Fruit fly (Drosophila melanogaster) whole organism, embryonic: ENCODE measurements around the gene Tbcd.

ENCODE experiments used
- BtbVII ChIP-seq: fragments of 200-800 bp; sonication (Bioruptor generic); optimal IDR thresholded peaks from 3 replicates; lab custom pipeline; 2017; ENCODE audit warnings: missing biosample characterization, mild to moderate bottlenecking, missing genetic modification characterization
- CG1024 ChIP-seq: fragments of 200-800 bp; sonication (Bioruptor generic); IDR thresholded peaks from 2 replicates; pipeline ENCODE4 v1.3.6; 2022; ENCODE audit warnings: missing biosample characterization, missing genetic modification characterization
- CG10543 ChIP-seq: fragments of 200-800 bp; sonication (Bioruptor generic); optimal IDR thresholded peaks from 3 replicates; lab custom pipeline; 2017; ENCODE audit warnings: missing biosample characterization, mild to moderate bottlenecking, missing genetic modification characterization, moderate library complexity
- CG12659 ChIP-seq: fragments of 200-800 bp; sonication (Bioruptor generic); optimal IDR thresholded peaks from 3 replicates; lab custom pipeline; 2017; ENCODE audit warnings: mild to moderate bottlenecking, missing biosample characterization, missing genetic modification reagents, missing genetic modification characterization
- CG14441 ChIP-seq: fragments of 200-800 bp; sonication (Bioruptor generic); IDR thresholded peaks from 2 replicates; pipeline ENCODE4 v1.3.6; 2022; ENCODE audit warnings: missing biosample characterization, missing genetic modification characterization
- CG14965 ChIP-seq: fragments of 200-800 bp; sonication (Bioruptor generic); optimal IDR thresholded peaks from 2 replicates; lab custom pipeline; 2016; ENCODE audit warnings: missing biosample characterization, missing genetic modification characterization, borderline replicate concordance
- CG15601 ChIP-seq: fragments of 200-800 bp; sonication (Bioruptor generic); optimal IDR thresholded peaks from 3 replicates; lab custom pipeline; 2019; ENCODE audit warnings: missing biosample characterization, mild to moderate bottlenecking, missing genetic modification characterization, moderate library complexity
- CG16813 ChIP-seq: fragments of 200-800 bp; sonication (Bioruptor generic); IDR thresholded peaks from 3 replicates; pipeline ENCODE4 v1.3.6; 2022; ENCODE audit warnings: missing biosample characterization, missing genetic modification characterization; ENCODE audit not compliant: partially characterized antibody
- CG17186 ChIP-seq: fragments of 200-800 bp; sonication (Bioruptor generic); optimal IDR thresholded peaks from 3 replicates; lab custom pipeline; 2017; ENCODE audit warnings: missing biosample characterization, missing genetic modification reagents, missing genetic modification characterization
- CG18262 ChIP-seq: fragments of 200-800 bp; optimal IDR thresholded peaks from 3 replicates; lab custom pipeline; 2019; ENCODE audit warnings: missing biosample characterization, mild to moderate bottlenecking, missing genetic modification characterization, moderate library complexity
- CG2712 ChIP-seq: fragments of 200-800 bp; optimal IDR thresholded peaks from 3 replicates; lab custom pipeline; 2019; ENCODE audit warnings: missing biosample characterization, mild to moderate bottlenecking, missing genetic modification characterization, moderate library complexity
- CG2889 ChIP-seq: fragments of 200-800 bp; sonication (Bioruptor generic); IDR thresholded peaks from 3 replicates; pipeline ENCODE4 v1.3.6; 2022; ENCODE audit warnings: missing biosample characterization, missing genetic modification characterization
- CG34376 ChIP-seq: fragments of 200-800 bp; sonication (Bioruptor generic); optimal IDR thresholded peaks from 2 replicates; lab custom pipeline; 2018; ENCODE audit warnings: missing biosample characterization, mild to moderate bottlenecking, missing genetic modification characterization
- CG42726 ChIP-seq: fragments of 200-800 bp; sonication (Bioruptor generic); IDR thresholded peaks from 2 replicates; pipeline ENCODE4 v1.3.6; 2022; ENCODE audit warnings: missing biosample characterization, missing genetic modification characterization; ENCODE audit not compliant: partially characterized antibody
- CG4360 ChIP-seq: fragments of 200-800 bp; sonication (Bioruptor generic); IDR thresholded peaks from 2 replicates; pipeline ENCODE4 v1.3.6; 2022; ENCODE audit warnings: missing biosample characterization, missing genetic modification characterization
- CG4617 ChIP-seq: fragments of 200-800 bp; sonication (Bioruptor generic); optimal IDR thresholded peaks from 3 replicates; lab custom pipeline; 2016; ENCODE audit warnings: missing biosample characterization, missing genetic modification characterization, borderline replicate concordance
- CG4820 ChIP-seq: fragments of 200-800 bp; sonication (Bioruptor generic); optimal IDR thresholded peaks from 3 replicates; lab custom pipeline; 2016; ENCODE audit warnings: missing biosample characterization, missing genetic modification characterization
- CG7271 ChIP-seq: fragments of 200-800 bp; sonication (Bioruptor generic); optimal IDR thresholded peaks from 2 replicates; lab custom pipeline; 2018; ENCODE audit warnings: missing biosample characterization, mild to moderate bottlenecking, missing genetic modification characterization, moderate library complexity
- CG8359 ChIP-seq: fragments of 200-800 bp; sonication (Bioruptor generic); optimal IDR thresholded peaks from 2 replicates; lab custom pipeline; 2017; ENCODE audit warnings: missing biosample characterization, mild to moderate bottlenecking, missing genetic modification characterization, borderline replicate concordance
- CG8765 ChIP-seq: fragments of 200-800 bp; sonication (Bioruptor generic); IDR thresholded peaks from 2 replicates; pipeline ENCODE4 v1.3.6; 2022; ENCODE audit warnings: missing biosample characterization, missing genetic modification characterization
- D ChIP-seq, 2 experiments: fragments of 200-800 bp in 1 of 2; fragments of >200 bp in 1 of 2; sonication (Bioruptor generic) in 1 of 2; optimal IDR thresholded peaks; 2 replicates in 1 of 2; 3 replicates in 1 of 2; lab custom pipeline; 2017; ENCODE audit warnings: mild to moderate bottlenecking in 1 of 2, missing biosample characterization in 1 of 2, missing genetic modification characterization in 1 of 2, missing genetic modification reagents in 1 of 2
- Dek ChIP-seq: fragments of 200-800 bp; sonication (Bioruptor generic); optimal IDR thresholded peaks from 3 replicates; lab custom pipeline; 2019; ENCODE audit warnings: missing biosample characterization, mild to moderate bottlenecking, missing genetic modification characterization, moderate library complexity
- Dref ChIP-seq: fragments of 200-800 bp; sonication (Bioruptor generic); IDR thresholded peaks from 2 replicates; pipeline ENCODE4 v1.3.6; 2022; ENCODE audit warnings: missing biosample characterization, missing genetic modification characterization
- Ets97D ChIP-seq: fragments of 200-800 bp; sonication (Bioruptor generic); optimal IDR thresholded peaks from 3 replicates; lab custom pipeline; 2016; ENCODE audit warnings: missing biosample characterization, missing genetic modification characterization
- HLH3B ChIP-seq: fragments of 200-800 bp; sonication (Bioruptor generic); IDR thresholded peaks from 2 replicates; pipeline ENCODE4 v1.3.6; 2022; ENCODE audit warnings: missing biosample characterization, missing genetic modification characterization
- Hmx ChIP-seq: fragments of 200-800 bp; sonication (Bioruptor generic); optimal IDR thresholded peaks from 2 replicates; lab custom pipeline; 2016; ENCODE audit warnings: missing biosample characterization, missing genetic modification characterization
- Hr3 ChIP-seq: fragments of 200-800 bp; sonication (Bioruptor generic); optimal IDR thresholded peaks from 3 replicates; lab custom pipeline; 2016; ENCODE audit warnings: missing biosample characterization, missing genetic modification characterization
- Jarid2 ChIP-seq: fragments of 200-800 bp; sonication (Bioruptor generic); optimal IDR thresholded peaks from 3 replicates; lab custom pipeline; 2017; ENCODE audit warnings: mild to moderate bottlenecking, missing biosample characterization, missing genetic modification reagents, missing genetic modification characterization
- Max ChIP-seq: fragments of 200-800 bp; sonication (Bioruptor generic); optimal IDR thresholded peaks from 2 replicates; lab custom pipeline; 2016; ENCODE audit warnings: missing biosample characterization, mild to moderate bottlenecking, missing genetic modification characterization
- Meics ChIP-seq: fragments of 200-800 bp; sonication (Bioruptor generic); optimal IDR thresholded peaks from 2 replicates; lab custom pipeline; 2017; ENCODE audit warnings: missing biosample characterization, mild to moderate bottlenecking, missing genetic modification characterization
- Mes4 ChIP-seq: fragments of 200-800 bp; sonication (Bioruptor generic); optimal IDR thresholded peaks from 2 replicates; lab custom pipeline; 2016; ENCODE audit warnings: missing biosample characterization, missing genetic modification characterization
- ab ChIP-seq: fragments of 200-800 bp; sonication (Bioruptor generic); optimal IDR thresholded peaks from 2 replicates; lab custom pipeline; 2016; ENCODE audit warnings: missing biosample characterization, missing genetic modification characterization
- al ChIP-seq: fragments of 200-800 bp; sonication (Bioruptor generic); IDR thresholded peaks from 2 replicates; pipeline ENCODE4 v1.3.6; 2022; ENCODE audit warnings: missing biosample characterization, missing genetic modification characterization
- az2 ChIP-seq: fragments of 200-800 bp; sonication (Bioruptor generic); optimal IDR thresholded peaks from 3 replicates; lab custom pipeline; 2016; ENCODE audit warnings: missing biosample characterization, missing genetic modification characterization
- btn ChIP-seq: fragments of 200-800 bp; sonication (Bioruptor generic); optimal IDR thresholded peaks from 2 replicates; lab custom pipeline; 2016; ENCODE audit warnings: missing biosample characterization, missing genetic modification characterization
- chm ChIP-seq: fragments of 200-800 bp; sonication (Bioruptor generic); IDR thresholded peaks from 2 replicates; pipeline ENCODE4 v1.3.6; 2022; ENCODE audit warnings: missing biosample characterization, missing genetic modification characterization
- crol ChIP-seq: fragments of 200-800 bp; sonication (Bioruptor generic); IDR thresholded peaks from 2 replicates; pipeline ENCODE4 v1.3.6; 2022; ENCODE audit warnings: missing biosample characterization, missing genetic modification characterization
- fru ChIP-seq: fragments of >200 bp; optimal IDR thresholded peaks from 2 replicates; lab custom pipeline; 2017
- knrl ChIP-seq: fragments of 200-800 bp; sonication (Bioruptor generic); IDR thresholded peaks from 3 replicates; pipeline ENCODE4 v1.3.6; 2022; ENCODE audit warnings: missing biosample characterization, missing genetic modification characterization; ENCODE audit not compliant: partially characterized antibody
- lab ChIP-seq: fragments of 200-800 bp; sonication (Bioruptor generic); optimal IDR thresholded peaks from 3 replicates; lab custom pipeline; 2017; ENCODE audit warnings: missing biosample characterization, missing genetic modification characterization, mild to moderate bottlenecking, moderate library complexity, missing genetic modification reagents
- maf-S ChIP-seq: fragments of 200-800 bp; sonication (Bioruptor generic); optimal IDR thresholded peaks from 2 replicates; lab custom pipeline; 2016; ENCODE audit warnings: missing biosample characterization, missing genetic modification characterization
- mam ChIP-seq: fragments of 200-800 bp; sonication (Bioruptor generic); optimal IDR thresholded peaks from 3 replicates; lab custom pipeline; 2016; ENCODE audit warnings: missing biosample characterization, missing genetic modification characterization
- otp ChIP-seq: fragments of 200-800 bp; sonication (Bioruptor generic); IDR thresholded peaks from 3 replicates; pipeline ENCODE4, ENCODE4 v1.3.6; 2022; ENCODE audit warnings: missing biosample characterization, missing genetic modification characterization
- pros ChIP-seq: fragments of 200-800 bp; sonication (Bioruptor generic); optimal IDR thresholded peaks from 3 replicates; lab custom pipeline; 2019; ENCODE audit warnings: missing biosample characterization, mild to moderate bottlenecking, missing genetic modification characterization, moderate library complexity
- psq ChIP-seq: fragments of 200-800 bp; sonication (Bioruptor generic); optimal IDR thresholded peaks from 2 replicates; lab custom pipeline; 2017; ENCODE audit warnings: missing biosample characterization, missing genetic modification characterization
- sna ChIP-seq: fragments of 200-800 bp; sonication (Bioruptor generic); IDR thresholded peaks from 2 replicates; pipeline ENCODE4 v1.3.6; 2022; ENCODE audit warnings: missing biosample characterization, missing genetic modification characterization; ENCODE audit not compliant: partially characterized antibody
- tin ChIP-seq: fragments of 200-800 bp; sonication (Bioruptor generic); optimal IDR thresholded peaks from 3 replicates; lab custom pipeline; 2016; ENCODE audit warnings: missing biosample characterization, missing genetic modification characterization
- tna ChIP-seq: fragments of 200-800 bp; sonication (Bioruptor generic); IDR thresholded peaks from 2 replicates; pipeline ENCODE4 v1.3.6; 2022; ENCODE audit warnings: missing biosample characterization, missing genetic modification characterization; ENCODE audit not compliant: partially characterized antibody
- twi ChIP-seq: fragments of 200-800 bp; optimal IDR thresholded peaks from 2 replicates; lab custom pipeline; 2019; ENCODE audit warnings: missing biosample characterization, mild to moderate bottlenecking, missing genetic modification characterization, moderate library complexity
- wdn ChIP-seq: fragments of 200-800 bp; sonication (Bioruptor generic); IDR thresholded peaks from 2 replicates; pipeline ENCODE4 v1.3.6; 2022; ENCODE audit warnings: missing biosample characterization, missing genetic modification characterization
- yki ChIP-seq: fragments of >200 bp; optimal IDR thresholded peaks from 3 replicates; lab custom pipeline; 2018

The Tbcd gene

DNA sequence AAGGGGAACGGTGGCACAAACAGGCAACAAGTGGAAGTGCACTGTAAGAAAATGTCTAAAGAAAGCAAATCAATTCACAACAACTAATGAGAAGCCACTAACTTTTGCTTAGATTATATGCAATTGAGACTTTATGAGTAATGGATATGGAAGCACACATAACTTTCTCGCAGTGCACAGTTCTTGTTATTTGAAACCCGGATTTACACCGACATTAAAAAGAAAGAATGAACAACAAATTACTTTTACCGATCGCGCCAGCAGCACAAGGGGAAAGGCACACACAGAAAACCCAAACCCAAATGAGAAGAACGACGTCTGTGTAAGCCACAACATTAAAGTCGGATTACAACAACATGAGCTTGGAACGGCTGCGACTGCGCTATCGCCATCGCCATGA is 41.8 kb downstream of the Tbcd start (continued):
- TF ChIP-seq CG10543 (GFP tag; lab: Kevin White, UChicago) (no peak), mam (GFP tag; lab: Kevin White, UChicago) (no peak), lab (GFP tag; lab: Kevin White, UChicago) (peak; percentile 19), az2 (peak; percentile 78), Max (peak; percentile 35), tna (GFP tag; lab: Robert Waterston, UW) (no peak), Jarid2 (no peak), Hmx (GFP tag; lab: Kevin White, UChicago) (no peak), Dek (tag; lab: Kevin White, UChicago) (no peak), CG2712 (tag; lab: Kevin White, UChicago) (peak; percentile 90), twi (tag; lab: Kevin White, UChicago) (peak; percentile 70), CG4360 (peak; percentile 79), CG14441 (GFP tag; lab: Robert Waterston, UW) (0 out of 2 replicates have a peak, but pooled peaks have one; percentile 7), CG8359 (peak; percentile 60), crol (GFP tag; lab: Robert Waterston, UW) (no peak), CG4617 (peak; percentile 4), CG34376 (no peak), CG14965 (no peak), Hr3 (peak; percentile 56), CG7271 (tag; lab: Kevin White, UChicago) (no peak), al (GFP tag; lab: Robert Waterston, UW) (no peak), btn (GFP tag; lab: Kevin White, UChicago) (peak; percentile 67), CG4820 (GFP tag; lab: Kevin White, UChicago) (peak; percentile 81), sna (GFP tag; lab: Robert Waterston, UW) (no peak), otp (peak; percentile 70; the same call in 2 of the 3 replicates), CG2889 (GFP tag; lab: Robert Waterston, UW) (no peak), Meics (GFP tag; lab: Kevin White, UChicago) (no peak), CG15601 (tag; lab: Kevin White, UChicago) (peak; percentile 83), CG12659 (GFP tag; lab: Kevin White, UChicago) (peak; percentile 6), knrl (GFP tag; lab: Robert Waterston, UW) (no peak), ab (peak; percentile 11), BtbVII (GFP tag; lab: Kevin White, UChicago) (no peak), Dref (no peak), CG8765 (GFP tag; lab: Robert Waterston, UW) (peak; percentile 47; the same call in 1 of the 2 replicates), Ets97D (GFP tag; lab: Kevin White, UChicago) (peak; percentile 19), wdn (GFP tag; lab: Robert Waterston, UW) (no peak), CG42726 (GFP tag; lab: Robert Waterston, UW) (no peak), chm (GFP tag; lab: Robert Waterston, UW) (peak; percentile 83; the same call in 1 of the 2 replicates), pros (no peak), CG16813 (GFP tag; lab: Robert Waterston, UW) (no peak), CG17186 (GFP tag; lab: Kevin White, UChicago) (peak; percentile 13), yki (lab: Kevin White, UChicago) (no peak), D (optimal IDR thresholded peaks at IDR 0.05; lab: Kevin White, UChicago) (no peak), D (GFP tag; optimal IDR thresholded peaks at IDR 0.05; lab: Kevin White, UChicago) (peak; percentile 87), CG18262 (peak; percentile 90), fru (lab: Kevin White, UChicago) (no peak), CG1024 (GFP tag; lab: Robert Waterston, UW) (peak; percentile 47; the same call in 1 of the 2 replicates), Mes4 (GFP tag; lab: Kevin White, UChicago) (peak; percentile 75), tin (GFP tag; lab: Kevin White, UChicago) (peak; percentile 84), psq (GFP tag; lab: Kevin White, UChicago) (no peak), HLH3B (GFP tag; lab: Robert Waterston, UW) (peak; percentile 51; the same call in 1 of the 2 replicates), maf-S (GFP tag; lab: Kevin White, UChicago) (no peak)
